Worm (Caenorhabditis elegans) whole organism, late embryonic: ENCODE results near the gene sel-1.

ENCODE experiments used
- C08G9.2 ChIP-seq: sonication (generic microtip); optimal IDR thresholded peaks from 2 replicates; lab custom pipeline; 2016; ENCODE audit warnings: mild to moderate bottlenecking, missing genetic modification characterization, moderate library complexity, missing compliant biosample characterization
- T23F11.4 ChIP-seq: fragments of 200-800 bp; sonication (Bioruptor generic); optimal IDR thresholded peaks from 2 replicates; lab custom pipeline; 2018; ENCODE audit warnings: mild to moderate bottlenecking, missing genetic modification characterization, missing compliant biosample characterization
- ahr-1 ChIP-seq: sonication (generic microtip); optimal IDR thresholded peaks from 2 replicates; lab custom pipeline; 2016; ENCODE audit warnings: missing genetic modification characterization, missing compliant biosample characterization
- ceh-18 ChIP-seq: sonication (generic microtip); optimal IDR thresholded peaks from 2 replicates; lab custom pipeline; 2016; ENCODE audit warnings: missing genetic modification characterization, missing compliant biosample characterization
- ceh-19 ChIP-seq: fragments of 200-800 bp; sonication (Bioruptor generic); optimal IDR thresholded peaks from 2 replicates; lab custom pipeline; 2018; ENCODE audit warnings: mild to moderate bottlenecking, missing genetic modification characterization, missing compliant biosample characterization
- ceh-24 ChIP-seq: sonication (generic microtip); optimal IDR thresholded peaks from 2 replicates; lab custom pipeline; 2016; ENCODE audit warnings: mild to moderate bottlenecking, missing genetic modification characterization, missing compliant biosample characterization
- ceh-30 ChIP-seq: fragments of 150-350 bp; optimal IDR thresholded peaks from 2 replicates; lab custom pipeline; 2014; ENCODE audit warnings: missing biosample characterization, missing genetic modification characterization
- ceh-31 ChIP-seq: sonication (generic microtip); optimal IDR thresholded peaks from 2 replicates; lab custom pipeline; 2016; ENCODE audit warnings: missing genetic modification characterization, missing compliant biosample characterization
- ceh-34 ChIP-seq: sonication (generic microtip); optimal IDR thresholded peaks from 2 replicates; lab custom pipeline; 2016; ENCODE audit warnings: mild to moderate bottlenecking, missing genetic modification characterization, missing compliant biosample characterization
- ceh-48 ChIP-seq: sonication (generic microtip); optimal IDR thresholded peaks from 2 replicates; lab custom pipeline; 2016; ENCODE audit warnings: missing genetic modification characterization, inconsistent platforms, missing compliant biosample characterization
- ceh-6 ChIP-seq: fragments of 200-800 bp; sonication (Bioruptor generic); optimal IDR thresholded peaks from 2 replicates; lab custom pipeline; 2018; ENCODE audit warnings: mild to moderate bottlenecking, missing genetic modification characterization, missing compliant biosample characterization
- dve-1 ChIP-seq: sonication (generic microtip); optimal IDR thresholded peaks from 2 replicates; lab custom pipeline; 2017; ENCODE audit warnings: antibody characterized with exemption, mild to moderate bottlenecking, missing genetic modification characterization, missing compliant biosample characterization
- elt-2 ChIP-seq: sonication (generic microtip); optimal IDR thresholded peaks from 2 replicates; lab custom pipeline; 2016; ENCODE audit warnings: missing genetic modification reagents, missing genetic modification characterization, missing compliant biosample characterization
- elt-4 ChIP-seq: sonication (generic microtip); optimal IDR thresholded peaks from 2 replicates; lab custom pipeline; 2016; ENCODE audit warnings: missing genetic modification characterization, missing compliant biosample characterization
- fax-1 ChIP-seq: sonication (generic microtip); optimal IDR thresholded peaks from 2 replicates; lab custom pipeline; 2016; ENCODE audit warnings: missing genotype, missing genetic modification characterization, missing compliant biosample characterization
- fkh-6 ChIP-seq: sonication (generic microtip); optimal IDR thresholded peaks from 2 replicates; lab custom pipeline; 2016; ENCODE audit warnings: missing genetic modification characterization, missing compliant biosample characterization
- gmeb-2 ChIP-seq: sonication (generic microtip); optimal IDR thresholded peaks from 2 replicates; lab custom pipeline; 2016; ENCODE audit warnings: missing genetic modification characterization, inconsistent platforms, missing compliant biosample characterization
- hlh-13 ChIP-seq: fragments of 200-800 bp; sonication (Bioruptor generic); optimal IDR thresholded peaks from 2 replicates; lab custom pipeline; 2018; ENCODE audit warnings: mild to moderate bottlenecking, missing genetic modification characterization, missing compliant biosample characterization
- lim-6 ChIP-seq: sonication (generic microtip); optimal IDR thresholded peaks from 2 replicates; lab custom pipeline; 2016; ENCODE audit warnings: missing genetic modification characterization, missing compliant biosample characterization
- mec-3 ChIP-seq: sonication (generic microtip); optimal IDR thresholded peaks from 2 replicates; lab custom pipeline; 2016; ENCODE audit warnings: borderline replicate concordance, missing genetic modification characterization, missing compliant biosample characterization
- nhr-11 ChIP-seq: fragments of 150-350 bp; optimal IDR thresholded peaks from 2 replicates; lab custom pipeline; 2014; ENCODE audit warnings: missing biosample characterization, missing genetic modification characterization
- npax-4 ChIP-seq: sonication (generic microtip); optimal IDR thresholded peaks from 2 replicates; lab custom pipeline; 2016; ENCODE audit warnings: missing genetic modification characterization, missing compliant biosample characterization
- odd-2 ChIP-seq: sonication (generic microtip); optimal IDR thresholded peaks from 2 replicates; lab custom pipeline; 2017; ENCODE audit warnings: antibody characterized with exemption, mild to moderate bottlenecking, missing genetic modification characterization, missing compliant biosample characterization
- pat-9 ChIP-seq: fragments of 200-800 bp; sonication (Bioruptor generic); optimal IDR thresholded peaks from 2 replicates; lab custom pipeline; 2018; ENCODE audit warnings: mild to moderate bottlenecking, missing genetic modification characterization, moderate library complexity, missing compliant biosample characterization
- pax-1 ChIP-seq: fragments of 150-350 bp; optimal IDR thresholded peaks from 2 replicates; lab custom pipeline; 2014; ENCODE audit warnings: missing biosample characterization, missing genetic modification characterization
- pha-2 ChIP-seq: sonication (generic microtip); optimal IDR thresholded peaks from 2 replicates; lab custom pipeline; 2017; ENCODE audit warnings: mild to moderate bottlenecking, missing genetic modification characterization, missing compliant biosample characterization
- pha-4 ChIP-seq: fragments of 150-350 bp; optimal IDR thresholded peaks from 2 replicates; lab custom pipeline; 2018; ENCODE audit warnings: missing biosample characterization, missing genetic modification reagents, missing genetic modification characterization
- pros-1 ChIP-seq: fragments of 150-350 bp; optimal IDR thresholded peaks from 2 replicates; lab custom pipeline; 2014; ENCODE audit warnings: missing biosample characterization, missing genetic modification reagents, missing genetic modification characterization
- rnt-1 ChIP-seq: sonication (generic microtip); optimal IDR thresholded peaks from 2 replicates; lab custom pipeline; 2016; ENCODE audit warnings: missing genetic modification characterization, missing compliant biosample characterization
- sdc-2 ChIP-seq: sonication (generic microtip); optimal IDR thresholded peaks from 2 replicates; lab custom pipeline; 2016; ENCODE audit warnings: missing genotype, missing genetic modification characterization, missing compliant biosample characterization
- sox-2 ChIP-seq: fragments of 200-800 bp; sonication (Bioruptor generic); IDR thresholded peaks from 2 replicates; pipeline ENCODE4 v1.3.6; 2022; ENCODE audit warnings: missing genetic modification reagents, missing genetic modification characterization, missing compliant biosample characterization
- sox-4 ChIP-seq: sonication (generic microtip); optimal IDR thresholded peaks from 2 replicates; lab custom pipeline; 2017; ENCODE audit warnings: mild to moderate bottlenecking, missing genetic modification characterization, inconsistent platforms, missing compliant biosample characterization
- unc-55 ChIP-seq: sonication (generic microtip); optimal IDR thresholded peaks from 2 replicates; lab custom pipeline; 2017; ENCODE audit warnings: missing biosample characterization, missing genetic modification reagents, missing genetic modification characterization
- zip-5 ChIP-seq: sonication (generic microtip); optimal IDR thresholded peaks from 2 replicates; lab custom pipeline; 2016; ENCODE audit warnings: missing genetic modification characterization, missing compliant biosample characterization

sel-1 gene

ce11 chrV:12560328-12560782 lies at the start of gene sel-1:
Gene sel-1 (plus strand): TSS chrV:12560732.
- TF ChIP-seq C08G9.2 = no peak
- TF ChIP-seq sdc-2 (tag; lab: Kevin White, UChicago) = no peak
- no peak for TF ChIP-seq ceh-48 (tag; lab: Kevin White, UChicago)
- no peak for TF ChIP-seq hlh-13
- TF ChIP-seq pax-1 (tag; lab: Kevin White, UChicago) = no peak
- no peak for TF ChIP-seq ceh-34 (tag; lab: Kevin White, UChicago)
- TF ChIP-seq zip-5 (tag; lab: Kevin White, UChicago) = no peak
- TF ChIP-seq ceh-6 (GFP tag; lab: Kevin White, UChicago) = no peak
- no peak for TF ChIP-seq ahr-1 (tag; lab: Kevin White, UChicago)
- no peak for TF ChIP-seq ceh-31 (tag; lab: Kevin White, UChicago)
- TF ChIP-seq pat-9 = no peak
- no peak for TF ChIP-seq ceh-30 (tag; lab: Kevin White, UChicago)
- no peak for TF ChIP-seq lim-6 (tag; lab: Kevin White, UChicago)
- no peak for TF ChIP-seq elt-4
- no peak for TF ChIP-seq ceh-24
- no peak for TF ChIP-seq sox-4
- TF ChIP-seq dve-1 = no peak
- no peak for TF ChIP-seq npax-4 (tag; lab: Kevin White, UChicago)
- TF ChIP-seq ceh-19 (GFP tag; lab: Kevin White, UChicago) = no peak

- TF ChIP-seq dve-1 (no peak), gmeb-2 (no peak), pha-2 (tag; lab: Kevin White, UChicago) (no peak), sox-2 (GFP tag; lab: Robert Waterston, UW) (no peak)
These were observed 48.6 kb upstream of the sel-1 start for ce11 chrV:12511946-12512345.

- no peak for TF ChIP-seq odd-2 (tag; lab: Kevin White, UChicago)
- no peak for TF ChIP-seq pros-1 (tag; lab: Kevin White, UChicago)
- peak; percentile 89 for TF ChIP-seq elt-2
- TF ChIP-seq, all 69 proteins: peak for 1
These were observed 47.8 kb upstream of the sel-1 start, which contains the start of the genes T28H10.2 and lgmn-1 for ce11 chrV:12512773-12513172. Gene T28H10.2 (minus strand): TSS chrV:12512949. Gene lgmn-1 (plus strand): TSS chrV:12513056.

- TF ChIP-seq unc-55 (GFP tag; lab: Kevin White, UChicago) (no peak), elt-2 (peak; percentile 67)
- TF ChIP-seq, all 69 proteins: peak for 1
These were observed 46.6 kb upstream of the sel-1 start for ce11 chrV:12513900-12514299.

ce11 chrV:12517148-12517547 lies 43.4 kb upstream of the sel-1 start, which contains the start of gene cal-1:
Gene cal-1 (minus strand): TSS chrV:12517248.
- TF ChIP-seq unc-55 (GFP tag; lab: Kevin White, UChicago) = no peak
- TF ChIP-seq mec-3 (tag; lab: Kevin White, UChicago) = no peak
- no peak for TF ChIP-seq fax-1 (tag; lab: Kevin White, UChicago)
- no peak for TF ChIP-seq T23F11.4

DNA sequence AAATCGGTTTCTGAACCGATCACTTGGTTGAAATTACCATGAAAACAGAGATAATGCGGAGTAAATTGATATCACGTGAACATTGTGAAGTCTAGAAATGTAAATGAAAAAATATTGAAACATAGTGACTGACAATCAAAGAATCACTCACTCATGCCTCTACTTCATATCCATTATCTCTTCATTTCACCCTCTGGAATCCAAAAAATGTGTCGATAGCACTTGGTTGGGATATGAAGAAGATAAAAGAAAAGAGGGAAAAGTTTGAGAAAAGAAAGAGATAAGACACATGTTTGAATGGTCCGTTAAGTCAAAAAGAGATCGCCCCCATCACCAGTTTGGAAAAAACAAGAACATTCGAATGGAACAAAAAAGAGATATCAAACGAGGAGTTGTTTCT lies 42.8 kb upstream of the sel-1 start:
- TF ChIP-seq ceh-18 (tag; lab: Kevin White, UChicago) = peak; percentile 54
- TF ChIP-seq C08G9.2 = no peak
- TF ChIP-seq unc-55 (GFP tag; lab: Kevin White, UChicago) = peak; percentile 57

DNA sequence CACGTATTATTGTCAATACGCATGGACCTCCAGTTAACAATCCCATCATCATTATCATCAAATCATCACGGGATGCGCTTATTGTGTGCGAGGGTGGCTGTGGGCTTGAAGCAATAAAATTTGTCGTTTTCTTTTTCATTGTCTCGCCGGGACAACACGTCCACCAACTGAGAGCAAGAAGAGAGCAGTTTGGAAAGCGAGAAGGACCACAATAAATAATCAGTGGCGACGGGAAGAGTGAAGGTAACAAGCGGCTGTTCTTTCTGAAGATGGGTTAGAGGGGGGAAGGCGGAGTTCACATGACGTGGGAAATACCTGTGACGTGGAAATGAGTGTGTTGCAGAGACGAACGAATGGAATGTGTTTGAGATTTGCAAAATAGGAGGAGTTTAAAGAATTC lies 41.8 kb upstream of the sel-1 start:
- TF ChIP-seq pha-4 (no peak), ceh-34 (tag; lab: Kevin White, UChicago) (peak; percentile 0), pat-9 (no peak), ceh-18 (tag; lab: Kevin White, UChicago) (peak; percentile 86), unc-55 (GFP tag; lab: Kevin White, UChicago) (peak; percentile 75), fkh-6 (tag; lab: Kevin White, UChicago) (no peak), rnt-1 (tag; lab: Kevin White, UChicago) (peak; percentile 88), nhr-11 (tag; lab: Kevin White, UChicago) (no peak)
